Worm (Caenorhabditis elegans) whole organism, late embryonic: ENCODE measurements around the gene ZC53.1.

Source experiments
- C08G9.2 ChIP-seq: sonication (generic microtip); optimal IDR thresholded peaks from 2 replicates; lab custom pipeline; 2016; ENCODE audit warnings: mild to moderate bottlenecking, missing genetic modification characterization, moderate library complexity, missing compliant biosample characterization
- F13H6.1 ChIP-seq: sonication (generic microtip); optimal IDR thresholded peaks from 2 replicates; lab custom pipeline; 2016; ENCODE audit warnings: missing genetic modification characterization, missing compliant biosample characterization
- K02D7.2 ChIP-seq: sonication (generic microtip); optimal IDR thresholded peaks from 2 replicates; lab custom pipeline; 2017; ENCODE audit warnings: mild to moderate bottlenecking, missing genetic modification characterization, missing compliant biosample characterization
- K09A11.1 ChIP-seq: sonication (generic microtip); optimal IDR thresholded peaks from 2 replicates; lab custom pipeline; 2017; ENCODE audit warnings: antibody characterized with exemption, mild to moderate bottlenecking, missing genetic modification characterization, missing compliant biosample characterization; ENCODE audit not compliant: insufficient read depth
- ahr-1 ChIP-seq: sonication (generic microtip); optimal IDR thresholded peaks from 2 replicates; lab custom pipeline; 2016; ENCODE audit warnings: missing genetic modification characterization, missing compliant biosample characterization
- ama-1 ChIP-seq: fragments of 150-350 bp; optimal IDR thresholded peaks from 2 replicates; lab custom pipeline; 2014
- ceh-18 ChIP-seq: sonication (generic microtip); optimal IDR thresholded peaks from 2 replicates; lab custom pipeline; 2016; ENCODE audit warnings: missing genetic modification characterization, missing compliant biosample characterization
- ceh-2 ChIP-seq: sonication (generic microtip); optimal IDR thresholded peaks from 2 replicates; lab custom pipeline; 2016; ENCODE audit warnings: missing genotype, missing genetic modification characterization, missing compliant biosample characterization
- ceh-24 ChIP-seq: sonication (generic microtip); optimal IDR thresholded peaks from 2 replicates; lab custom pipeline; 2016; ENCODE audit warnings: mild to moderate bottlenecking, missing genetic modification characterization, missing compliant biosample characterization
- ceh-31 ChIP-seq: sonication (generic microtip); optimal IDR thresholded peaks from 2 replicates; lab custom pipeline; 2016; ENCODE audit warnings: missing genetic modification characterization, missing compliant biosample characterization
- ceh-34 ChIP-seq: sonication (generic microtip); optimal IDR thresholded peaks from 2 replicates; lab custom pipeline; 2016; ENCODE audit warnings: mild to moderate bottlenecking, missing genetic modification characterization, missing compliant biosample characterization
- ceh-6 ChIP-seq: fragments of 200-800 bp; sonication (Bioruptor generic); optimal IDR thresholded peaks from 2 replicates; lab custom pipeline; 2018; ENCODE audit warnings: mild to moderate bottlenecking, missing genetic modification characterization, missing compliant biosample characterization
- che-1 ChIP-seq: sonication (generic microtip); optimal IDR thresholded peaks from 2 replicates; lab custom pipeline; 2016; ENCODE audit warnings: mild to moderate bottlenecking, missing genetic modification characterization, missing compliant biosample characterization
- dve-1 ChIP-seq: sonication (generic microtip); optimal IDR thresholded peaks from 2 replicates; lab custom pipeline; 2017; ENCODE audit warnings: antibody characterized with exemption, mild to moderate bottlenecking, missing genetic modification characterization, missing compliant biosample characterization
- ets-4 ChIP-seq: sonication (generic microtip); optimal IDR thresholded peaks from 2 replicates; lab custom pipeline; 2016; ENCODE audit warnings: missing genetic modification characterization, missing compliant biosample characterization
- fax-1 ChIP-seq: sonication (generic microtip); optimal IDR thresholded peaks from 2 replicates; lab custom pipeline; 2016; ENCODE audit warnings: missing genotype, missing genetic modification characterization, missing compliant biosample characterization
- fkh-6 ChIP-seq: sonication (generic microtip); optimal IDR thresholded peaks from 2 replicates; lab custom pipeline; 2016; ENCODE audit warnings: missing genetic modification characterization, missing compliant biosample characterization
- gmeb-2 ChIP-seq: sonication (generic microtip); optimal IDR thresholded peaks from 2 replicates; lab custom pipeline; 2016; ENCODE audit warnings: missing genetic modification characterization, inconsistent platforms, missing compliant biosample characterization
- hlh-13 ChIP-seq: fragments of 200-800 bp; sonication (Bioruptor generic); optimal IDR thresholded peaks from 2 replicates; lab custom pipeline; 2018; ENCODE audit warnings: mild to moderate bottlenecking, missing genetic modification characterization, missing compliant biosample characterization
- hlh-6 ChIP-seq: sonication (generic microtip); optimal IDR thresholded peaks from 2 replicates; lab custom pipeline; 2016; ENCODE audit warnings: missing genotype, missing genetic modification characterization, missing compliant biosample characterization
- hlh-8 ChIP-seq: sonication (generic microtip); optimal IDR thresholded peaks from 2 replicates; lab custom pipeline; 2016; ENCODE audit warnings: missing genotype, missing genetic modification characterization, missing compliant biosample characterization
- lin-11 ChIP-seq: fragments of 200-800 bp; sonication (Bioruptor generic); optimal IDR thresholded peaks from 2 replicates; lab custom pipeline; 2018; ENCODE audit warnings: mild to moderate bottlenecking, missing genetic modification characterization, missing compliant biosample characterization
- nfya-1 ChIP-seq: sonication (generic microtip); optimal IDR thresholded peaks from 2 replicates; lab custom pipeline; 2017; ENCODE audit warnings: missing genetic modification characterization, mild to moderate bottlenecking, missing compliant biosample characterization, antibody characterized with exemption, moderate library complexity
- npax-4 ChIP-seq: sonication (generic microtip); optimal IDR thresholded peaks from 2 replicates; lab custom pipeline; 2016; ENCODE audit warnings: missing genetic modification characterization, missing compliant biosample characterization
- pat-9 ChIP-seq: fragments of 200-800 bp; sonication (Bioruptor generic); optimal IDR thresholded peaks from 2 replicates; lab custom pipeline; 2018; ENCODE audit warnings: mild to moderate bottlenecking, missing genetic modification characterization, moderate library complexity, missing compliant biosample characterization
- sdc-2 ChIP-seq: sonication (generic microtip); optimal IDR thresholded peaks from 2 replicates; lab custom pipeline; 2016; ENCODE audit warnings: missing genotype, missing genetic modification characterization, missing compliant biosample characterization
- sox-2 ChIP-seq: fragments of 200-800 bp; sonication (Bioruptor generic); IDR thresholded peaks from 2 replicates; pipeline ENCODE4 v1.3.6; 2022; ENCODE audit warnings: missing genetic modification reagents, missing genetic modification characterization, missing compliant biosample characterization
- sox-4 ChIP-seq: sonication (generic microtip); optimal IDR thresholded peaks from 2 replicates; lab custom pipeline; 2017; ENCODE audit warnings: mild to moderate bottlenecking, missing genetic modification characterization, inconsistent platforms, missing compliant biosample characterization
- tbx-2 ChIP-seq: sonication (generic microtip); optimal IDR thresholded peaks from 2 replicates; lab custom pipeline; 2016; ENCODE audit warnings: missing genetic modification characterization, missing compliant biosample characterization
- unc-3 ChIP-seq, 2 experiments: fragments of 200-800 bp in 1 of 2; sonication (Bioruptor generic) in 1 of 2; sonication (generic microtip) in 1 of 2; conservative IDR thresholded peaks in 1 of 2; optimal IDR thresholded peaks in 1 of 2; 2 replicates each; pipeline versions ENCODE4 v1.3.6 to Lab custom; 2016 to 2022; ENCODE audit warnings: missing compliant biosample characterization in 2 of 2, missing genetic modification characterization in 2 of 2, missing genetic modification reagents in 1 of 2
- unc-42 ChIP-seq: sonication (generic microtip); optimal IDR thresholded peaks from 2 replicates; lab custom pipeline; 2016; ENCODE audit warnings: missing genotype, missing genetic modification characterization, missing compliant biosample characterization
- unc-55 ChIP-seq: sonication (generic microtip); optimal IDR thresholded peaks from 2 replicates; lab custom pipeline; 2017; ENCODE audit warnings: missing biosample characterization, missing genetic modification reagents, missing genetic modification characterization
- unc-86 ChIP-seq: sonication (generic microtip); optimal IDR thresholded peaks from 2 replicates; lab custom pipeline; 2016; ENCODE audit warnings: missing genetic modification characterization, missing compliant biosample characterization

Gene ZC53.1

ce11 chrX:1880665-1881064 lies 32.5 kb downstream of the ZC53.1 start (continued):
- TF ChIP-seq F13H6.1 (tag; lab: Kevin White, UChicago) (no peak), pat-9 (tag; lab: Kevin White, UChicago) (peak; percentile 59), hlh-8 (peak; percentile 33), hlh-6 (tag; lab: Kevin White, UChicago) (peak; percentile 66), npax-4 (tag; lab: Kevin White, UChicago) (peak; percentile 56), nfya-1 (tag; lab: Kevin White, UChicago) (peak; percentile 58), K02D7.2 (tag; lab: Kevin White, UChicago) (peak; percentile 62), ets-4 (tag; lab: Kevin White, UChicago) (no peak), sox-4 (tag; lab: Kevin White, UChicago) (peak; percentile 62), gmeb-2 (tag; lab: Kevin White, UChicago) (peak; percentile 65), hlh-13 (peak; percentile 53), unc-55 (no peak), ceh-6 (GFP tag; lab: Kevin White, UChicago) (peak; percentile 74), ceh-2 (tag; lab: Kevin White, UChicago) (peak; percentile 61), fax-1 (peak; percentile 27), C08G9.2 (tag; lab: Kevin White, UChicago) (peak; percentile 62)

ce11 chrX:1870991-1871390 lies 42.2 kb downstream of the ZC53.1 start:
- TF ChIP-seq lin-11 (tag; lab: Kevin White, UChicago) (no peak), K09A11.1 (tag; lab: Kevin White, UChicago) (no peak), ceh-31 (no peak), unc-42 (tag; lab: Kevin White, UChicago) (no peak), sdc-2 (tag; lab: Kevin White, UChicago) (peak; percentile 64), ets-4 (tag; lab: Kevin White, UChicago) (no peak), ceh-18 (no peak), nfya-1 (tag; lab: Kevin White, UChicago) (peak; percentile 88), ceh-24 (no peak), sox-2 (no peak), ceh-6 (GFP tag; lab: Kevin White, UChicago) (no peak)
- TF ChIP-seq, all 69 proteins: peak for 2

DNA sequence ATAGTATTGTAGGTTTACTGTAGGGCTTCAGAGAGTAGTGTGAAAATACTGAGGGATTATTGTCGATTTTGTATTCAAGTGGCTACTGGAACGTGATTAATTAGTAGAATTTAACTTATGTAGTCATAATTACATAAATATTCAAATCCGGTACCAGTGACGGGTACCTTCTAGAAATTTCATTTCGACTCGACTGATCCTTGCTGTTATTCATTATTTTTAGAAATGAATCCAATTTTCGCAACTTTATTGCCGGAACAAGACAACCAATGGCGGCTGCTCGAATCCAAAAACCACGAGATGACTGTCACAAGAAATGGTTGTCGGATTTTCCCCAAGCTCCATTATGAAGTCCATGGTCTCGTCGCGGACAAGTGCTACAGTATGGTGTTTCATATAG lies 48.2 kb downstream of the ZC53.1 start, which contains the start of gene tbx-41:
Gene tbx-41 (plus strand): TSS at position 301 of the 400 bp plus-strand sequence.
- TF ChIP-seq fkh-6 (tag; lab: Kevin White, UChicago) (no peak), hlh-6 (tag; lab: Kevin White, UChicago) (no peak), sox-4 (tag; lab: Kevin White, UChicago) (no peak), pat-9 (tag; lab: Kevin White, UChicago) (no peak), ahr-1 (tag; lab: Kevin White, UChicago) (no peak), unc-55 (no peak), unc-86 (tag; lab: Kevin White, UChicago) (no peak), tbx-2 (no peak), ama-1 (lab: Kevin White, UChicago) (no peak), ceh-6 (GFP tag; lab: Kevin White, UChicago) (no peak), che-1 (no peak), ceh-34 (no peak), dve-1 (tag; lab: Kevin White, UChicago) (no peak), hlh-8 (no peak), K02D7.2 (tag; lab: Kevin White, UChicago) (no peak), unc-3 (GFP tag; conservative IDR thresholded peaks at IDR 0.05; lab: Robert Waterston, UW) (no peak), unc-3 (tag; optimal IDR thresholded peaks at IDR 0.05; lab: Kevin White, UChicago) (no peak)
